Worm (Caenorhabditis elegans): ENCODE measurements around the gene ugt-60.
A peak's percentile ranks its signal among the peaks of the same experiment; 100 is the strongest.

ugt-60 gene

DNA sequence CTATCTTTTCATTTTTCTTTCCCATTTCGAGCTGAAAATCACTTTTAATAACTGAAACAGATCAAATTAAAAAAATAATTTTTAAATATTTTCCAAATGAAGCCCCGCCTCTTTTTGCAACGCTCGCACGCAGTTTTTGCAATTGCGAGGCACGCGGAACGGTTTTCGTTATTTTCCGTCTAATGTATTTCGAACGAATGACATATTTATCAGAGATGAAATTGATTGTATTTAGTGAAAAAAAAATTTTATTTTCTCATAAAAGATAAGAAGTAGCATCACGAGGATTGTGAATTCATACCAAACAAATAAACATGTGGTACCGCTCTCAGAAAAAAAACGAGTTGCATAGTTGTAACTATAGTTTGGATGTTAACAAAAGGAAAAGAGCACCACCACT, 49.0 kb downstream of the ugt-60 start, which contains the start of gene rpac-19:
Gene rpac-19 (minus strand): TSS at position 31 of the 400 bp plus-strand sequence.
- no peak for TF ChIP-seq cog-1 (tag; optimal IDR thresholded peaks at IDR 0.05)
- 0 out of 2 replicates have a peak, but pooled peaks have one; percentile 26 for TF ChIP-seq klf-2 (GFP tag; conservative IDR thresholded peaks at IDR 0.05)
- no peak for TF ChIP-seq T22C8.4 (GFP tag; IDR thresholded peaks at IDR 0.05)
- peak; percentile 67; the same call in 1 of the 2 replicates for TF ChIP-seq tab-1 (GFP tag; IDR thresholded peaks at IDR 0.05)
- 0 out of 2 replicates have a peak, but pooled peaks have one; percentile 52 for TF ChIP-seq ztf-29 (GFP tag; IDR thresholded peaks at IDR 0.05)
- peak; percentile 82 for TF ChIP-seq flt-1 (GFP tag; IDR thresholded peaks at IDR 0.05)
- TF ChIP-seq ref-1 (GFP tag; conservative IDR thresholded peaks at IDR 0.05) = no peak
- TF ChIP-seq med-1 (GFP tag; optimal IDR thresholded peaks at IDR 0.05; ENCODE audit: insufficient read depth) = peak; percentile 71
- TF ChIP-seq ztf-23 (GFP tag; IDR thresholded peaks at IDR 0.05) = peak; percentile 74

DNA sequence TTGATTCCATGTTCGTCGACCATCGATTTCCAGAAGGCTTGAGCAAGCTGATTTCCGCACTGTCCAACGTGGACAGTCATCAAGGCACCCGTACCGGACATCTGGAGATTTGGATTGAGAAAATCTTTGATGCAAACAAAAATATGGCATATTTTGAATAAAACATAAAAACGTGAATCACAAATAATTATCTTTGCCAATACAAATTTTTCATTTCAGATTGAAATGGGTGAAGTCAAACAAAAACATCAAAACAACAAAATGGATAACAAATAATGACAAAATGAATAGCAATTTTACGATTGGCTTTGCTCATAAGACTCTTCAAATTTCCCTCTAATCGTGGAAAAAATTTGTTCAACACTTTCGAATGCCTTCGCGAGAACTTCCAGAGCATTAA, 49.8 kb downstream of the ugt-60 start, which contains the start of gene tbg-1:
Gene tbg-1 (minus strand): TSS at position 101 of the 400 bp plus-strand sequence.
- TF ChIP-seq ref-1 (GFP tag; conservative IDR thresholded peaks at IDR 0.05) (no peak), klf-2 (GFP tag; conservative IDR thresholded peaks at IDR 0.05) (no peak), ztf-29 (GFP tag; IDR thresholded peaks at IDR 0.05) (no peak), med-1 (GFP tag; optimal IDR thresholded peaks at IDR 0.05; ENCODE audit: insufficient read depth) (no peak), T22C8.4 (GFP tag; IDR thresholded peaks at IDR 0.05) (no peak), flt-1 (GFP tag; IDR thresholded peaks at IDR 0.05) (no peak), tab-1 (GFP tag; IDR thresholded peaks at IDR 0.05) (no peak), cog-1 (tag; optimal IDR thresholded peaks at IDR 0.05) (no peak), ztf-23 (GFP tag; IDR thresholded peaks at IDR 0.05) (no peak)

DNA sequence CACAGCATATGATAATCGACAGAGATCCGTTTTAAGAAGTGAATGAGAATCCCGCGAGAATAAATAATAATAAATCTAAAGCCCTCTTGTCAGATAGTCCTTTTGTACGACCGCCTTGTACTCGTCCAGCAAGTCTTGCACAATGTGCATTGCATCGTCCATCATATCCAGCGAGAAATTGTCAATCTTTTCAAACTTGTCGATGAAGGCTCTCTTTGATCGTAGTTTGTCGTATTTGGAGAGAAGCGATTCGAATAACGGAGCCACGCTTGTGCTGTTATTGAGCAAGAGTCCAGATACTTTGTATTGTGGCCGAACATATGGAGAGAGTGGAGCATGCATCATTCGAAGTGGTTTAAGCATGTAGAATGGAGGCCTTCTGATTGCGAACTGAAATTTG, 52.2 kb downstream of the ugt-60 start:
- no peak for TF ChIP-seq ref-1 (GFP tag; conservative IDR thresholded peaks at IDR 0.05)
- TF ChIP-seq med-1 (GFP tag; optimal IDR thresholded peaks at IDR 0.05; ENCODE audit: insufficient read depth) = no peak
- TF ChIP-seq tab-1 (GFP tag; IDR thresholded peaks at IDR 0.05) = no peak
- TF ChIP-seq T22C8.4 (GFP tag; IDR thresholded peaks at IDR 0.05) = no peak
- TF ChIP-seq ztf-29 (GFP tag; IDR thresholded peaks at IDR 0.05) = no peak
- no peak for TF ChIP-seq klf-2 (GFP tag; conservative IDR thresholded peaks at IDR 0.05)
- TF ChIP-seq ztf-23 (GFP tag; IDR thresholded peaks at IDR 0.05) = no peak
- no peak for TF ChIP-seq flt-1 (GFP tag; IDR thresholded peaks at IDR 0.05)
- TF ChIP-seq cog-1 (tag; optimal IDR thresholded peaks at IDR 0.05) = no peak

All from whole organism, midembryonic.